Worm (Caenorhabditis elegans): ENCODE results near the gene rcs-1.

rcs-1 gene

DNA sequence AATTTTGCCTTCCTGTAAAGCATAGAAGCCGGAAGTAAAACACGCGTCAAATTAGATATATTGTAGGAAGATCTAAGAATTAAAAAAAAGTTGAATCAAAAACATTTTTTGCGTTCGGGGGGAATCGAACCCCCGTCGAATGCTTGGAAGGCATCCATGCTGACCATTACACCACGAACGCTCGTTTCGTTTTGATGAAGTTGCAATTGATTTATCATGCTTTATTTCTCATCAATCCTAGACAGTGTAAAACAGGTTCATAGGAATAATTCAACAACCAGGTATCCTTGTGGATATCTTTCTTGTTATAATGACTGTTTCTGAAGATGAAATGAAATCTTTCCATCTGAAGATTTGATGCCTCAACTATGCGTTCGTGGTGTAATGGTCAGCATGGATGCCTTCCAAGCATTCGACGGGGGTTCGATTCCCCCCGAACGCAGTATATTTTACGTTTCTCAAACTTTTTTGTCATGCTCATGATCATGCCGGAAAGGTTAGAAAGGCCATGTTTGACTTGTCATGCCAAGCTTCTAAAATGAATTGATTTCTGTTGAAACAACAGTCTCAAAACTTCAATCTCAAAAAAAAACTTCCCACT, 8.4 kb downstream of the rcs-1 start:
- TF ChIP-seq sptf-1 (tag; optimal IDR thresholded peaks at IDR 0.05): no peak
- no peak for TF ChIP-seq drap-1 (GFP tag; optimal IDR thresholded peaks at IDR 0.05)
- no peak for TF ChIP-seq ceh-43 (GFP tag; optimal IDR thresholded peaks at IDR 0.05)
- TF ChIP-seq ceh-39 (tag; optimal IDR thresholded peaks at IDR 0.05): no peak
- no peak for TF ChIP-seq ham-2 (GFP tag; optimal IDR thresholded peaks at IDR 0.05)
- no peak for TF ChIP-seq mep-1 (tag; optimal IDR thresholded peaks at IDR 0.05)
- no peak for TF ChIP-seq lsy-2 (tag; optimal IDR thresholded peaks at IDR 0.05)
- no peak for TF ChIP-seq flh-1 (GFP tag; optimal IDR thresholded peaks at IDR 0.05)
- TF ChIP-seq ceh-83 (GFP tag; optimal IDR thresholded peaks at IDR 0.05): no peak
- TF ChIP-seq snpc-4 (tag; optimal IDR thresholded peaks at IDR 0.05): no peak
- no peak for TF ChIP-seq nhr-76 (tag; optimal IDR thresholded peaks at IDR 0.05)
- TF ChIP-seq unc-39 (tag; optimal IDR thresholded peaks at IDR 0.05): no peak
- TF ChIP-seq zip-8 (tag; optimal IDR thresholded peaks at IDR 0.05): no peak
- TF ChIP-seq pha-4 (tag; optimal IDR thresholded peaks at IDR 0.05): no peak
- TF ChIP-seq nhr-237 (tag; optimal IDR thresholded peaks at IDR 0.05): no peak
- no peak for TF ChIP-seq elt-3 (tag; optimal IDR thresholded peaks at IDR 0.05)
- no peak for TF ChIP-seq unc-62 (GFP tag; optimal IDR thresholded peaks at IDR 0.05)

DNA sequence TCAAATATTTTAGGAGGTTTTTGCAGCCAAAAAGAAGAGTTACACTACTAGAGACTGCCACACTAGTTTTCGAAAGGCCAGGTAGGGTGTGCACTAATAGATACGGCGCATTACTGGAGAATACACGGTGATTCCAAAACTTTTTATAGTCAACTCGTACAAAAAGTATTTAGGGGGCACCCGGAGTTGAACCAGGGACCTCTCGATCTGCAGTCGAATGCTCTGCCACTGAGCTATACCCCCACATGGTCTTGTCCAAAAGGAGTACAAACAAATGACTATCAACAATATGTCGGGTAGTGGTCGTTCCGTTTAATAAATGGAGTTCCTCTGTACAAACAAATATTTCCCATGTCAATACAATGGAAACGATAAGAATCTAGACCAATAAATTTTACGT, 10.4 kb downstream of the rcs-1 start:
- TF ChIP-seq snpc-4 (tag; optimal IDR thresholded peaks at IDR 0.05) (no peak), nhr-12 (tag; optimal IDR thresholded peaks at IDR 0.05) (no peak), mls-2 (tag; optimal IDR thresholded peaks at IDR 0.05) (peak; percentile 9), flh-1 (GFP tag; optimal IDR thresholded peaks at IDR 0.05) (no peak), zip-8 (tag; optimal IDR thresholded peaks at IDR 0.05) (no peak), unc-62 (GFP tag; optimal IDR thresholded peaks at IDR 0.05) (no peak), lin-32 (GFP tag; optimal IDR thresholded peaks at IDR 0.05) (peak; percentile 17), unc-120 (tag; optimal IDR thresholded peaks at IDR 0.05; ENCODE audit: poor library complexity, severe bottlenecking) (no peak), ceh-43 (GFP tag; optimal IDR thresholded peaks at IDR 0.05) (no peak), lin-13 (tag; optimal IDR thresholded peaks at IDR 0.05) (no peak), nhr-237 (tag; optimal IDR thresholded peaks at IDR 0.05) (no peak), nhr-28 (tag; optimal IDR thresholded peaks at IDR 0.05) (no peak), unc-39 (tag; optimal IDR thresholded peaks at IDR 0.05) (no peak), mep-1 (tag; optimal IDR thresholded peaks at IDR 0.05) (no peak), ceh-83 (GFP tag; optimal IDR thresholded peaks at IDR 0.05) (peak; percentile 46), M03D4.4 (tag; optimal IDR thresholded peaks at IDR 0.05) (peak; percentile 34), blmp-1 (tag; optimal IDR thresholded peaks at IDR 0.05) (no peak), elt-3 (tag; optimal IDR thresholded peaks at IDR 0.05) (no peak), cnd-1 (tag; optimal IDR thresholded peaks at IDR 0.05) (peak; percentile 38), hlh-1 (tag; optimal IDR thresholded peaks at IDR 0.05) (no peak), bed-3 (GFP tag; optimal IDR thresholded peaks at IDR 0.05) (no peak), ceh-39 (tag; optimal IDR thresholded peaks at IDR 0.05) (no peak), tbx-8 (GFP tag; optimal IDR thresholded peaks at IDR 0.05) (peak; percentile 20), ces-1 (GFP tag; optimal IDR thresholded peaks at IDR 0.05) (no peak), elt-1 (tag; optimal IDR thresholded peaks at IDR 0.05; ENCODE audit: borderline replicate concordance, insufficient read depth) (no peak), nhr-76 (tag; optimal IDR thresholded peaks at IDR 0.05) (no peak), drap-1 (GFP tag; optimal IDR thresholded peaks at IDR 0.05) (peak; percentile 50), sptf-1 (tag; optimal IDR thresholded peaks at IDR 0.05) (peak; percentile 48), ham-2 (GFP tag; optimal IDR thresholded peaks at IDR 0.05) (no peak), ztf-11 (tag; optimal IDR thresholded peaks at IDR 0.05) (no peak), sem-2 (GFP tag; optimal IDR thresholded peaks at IDR 0.05) (peak; percentile 50), pha-4 (tag; optimal IDR thresholded peaks at IDR 0.05) (peak; percentile 71), lsy-2 (tag; optimal IDR thresholded peaks at IDR 0.05) (no peak), nhr-2 (tag; optimal IDR thresholded peaks at IDR 0.05) (no peak), mab-5 (tag; optimal IDR thresholded peaks at IDR 0.05) (no peak)

DNA sequence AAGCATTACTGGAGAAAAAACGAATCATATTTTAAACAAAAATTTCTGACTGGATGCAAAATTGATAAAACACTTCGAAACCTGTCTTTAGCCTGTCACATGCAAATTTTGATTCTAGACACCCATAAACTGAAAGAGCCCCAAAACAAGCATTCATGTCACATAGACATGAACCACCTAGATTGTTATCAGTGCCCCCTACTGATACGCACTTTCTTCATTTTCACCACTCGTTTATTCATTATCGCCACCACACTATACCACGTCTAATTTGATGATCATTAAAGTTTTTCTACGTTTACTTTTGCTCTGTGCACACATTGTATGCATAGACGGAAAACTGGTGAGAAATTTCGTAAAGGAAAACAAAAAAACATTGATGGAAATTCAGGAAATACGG, 16.4 kb downstream of the rcs-1 start, which contains the start of gene cnnm-2:
TSS of gene cnnm-2 (plus strand) at position 190 of the 400 bp plus-strand sequence.
- TF ChIP-seq mls-2 (tag; optimal IDR thresholded peaks at IDR 0.05) (no peak), elt-1 (tag; optimal IDR thresholded peaks at IDR 0.05; ENCODE audit: borderline replicate concordance, insufficient read depth) (no peak), nhr-2 (tag; optimal IDR thresholded peaks at IDR 0.05) (no peak), nhr-12 (tag; optimal IDR thresholded peaks at IDR 0.05) (no peak), unc-39 (tag; optimal IDR thresholded peaks at IDR 0.05) (no peak), unc-62 (GFP tag; optimal IDR thresholded peaks at IDR 0.05) (no peak)
